Worm (Caenorhabditis elegans) whole organism, mixed stage, embryonic: ENCODE measurements around the gene R07B1.11.
A peak's percentile ranks its signal among the peaks of the same experiment; 100 is the strongest.

Experiments used
- M03D4.4 ChIP-seq: sonication (generic microtip); optimal IDR thresholded peaks from 2 replicates; lab custom pipeline; 2017; ENCODE audit warnings: mild to moderate bottlenecking, missing genetic modification characterization, missing compliant biosample characterization
- bed-3 ChIP-seq: fragments of 200-800 bp; sonication (Bioruptor generic); optimal IDR thresholded peaks from 3 replicates; lab custom pipeline; 2018; ENCODE audit warnings: mild to moderate bottlenecking, missing genetic modification characterization, moderate library complexity, missing compliant biosample characterization
- blmp-1 ChIP-seq: fragments of 150-350 bp; optimal IDR thresholded peaks from 2 replicates; lab custom pipeline; 2014; ENCODE audit warnings: missing biosample characterization, missing genetic modification characterization
- ceh-39 ChIP-seq: fragments of 150-350 bp; optimal IDR thresholded peaks from 2 replicates; lab custom pipeline; 2014; ENCODE audit warnings: missing biosample characterization, missing genetic modification characterization
- ceh-43 ChIP-seq: fragments of 200-800 bp; sonication (Bioruptor generic); optimal IDR thresholded peaks from 2 replicates; lab custom pipeline; 2018; ENCODE audit warnings: mild to moderate bottlenecking, missing genetic modification characterization, moderate library complexity, missing compliant biosample characterization
- ces-1 ChIP-seq: fragments of 150-350 bp; optimal IDR thresholded peaks from 2 replicates; lab custom pipeline; 2014; ENCODE audit warnings: missing biosample characterization, missing genetic modification reagents, missing genetic modification characterization
- cnd-1 ChIP-seq: fragments of 200-800 bp; sonication (Bioruptor generic); optimal IDR thresholded peaks from 2 replicates; lab custom pipeline; 2018; ENCODE audit warnings: mild to moderate bottlenecking, missing genetic modification characterization, missing compliant biosample characterization
- elt-1 ChIP-seq: sonication (generic microtip); optimal IDR thresholded peaks from 2 replicates; lab custom pipeline; 2017; ENCODE audit warnings: missing genetic modification characterization, mild to moderate bottlenecking, missing compliant biosample characterization, antibody characterized with exemption, moderate library complexity, borderline replicate concordance; ENCODE audit not compliant: insufficient read depth
- flh-1 ChIP-seq: fragments of 200-800 bp; sonication (Bioruptor generic); optimal IDR thresholded peaks from 2 replicates; lab custom pipeline; 2018; ENCODE audit warnings: mild to moderate bottlenecking, missing genetic modification characterization, moderate library complexity, missing compliant biosample characterization
- hlh-1 ChIP-seq: fragments of 150-350 bp; optimal IDR thresholded peaks from 2 replicates; lab custom pipeline; 2014; ENCODE audit warnings: missing biosample characterization, missing genetic modification reagents, missing genetic modification characterization
- lin-13 ChIP-seq: fragments of 150-350 bp; optimal IDR thresholded peaks from 2 replicates; lab custom pipeline; 2014; ENCODE audit warnings: missing biosample characterization, missing genetic modification characterization
- lsy-2 ChIP-seq: fragments of 150-350 bp; optimal IDR thresholded peaks from 2 replicates; lab custom pipeline; 2014; ENCODE audit warnings: missing biosample characterization, missing genetic modification characterization
- mab-5 ChIP-seq: fragments of 150-350 bp; optimal IDR thresholded peaks from 2 replicates; lab custom pipeline; 2014; ENCODE audit warnings: missing biosample characterization, missing genetic modification characterization
- mep-1 ChIP-seq: fragments of 150-350 bp; optimal IDR thresholded peaks from 2 replicates; lab custom pipeline; 2017; ENCODE audit warnings: missing biosample characterization, missing genetic modification reagents, missing genetic modification characterization, inconsistent platforms
- nhr-12 ChIP-seq: fragments of 150-350 bp; optimal IDR thresholded peaks from 2 replicates; lab custom pipeline; 2014; ENCODE audit warnings: missing biosample characterization, missing genetic modification characterization
- nhr-2 ChIP-seq: fragments of 150-350 bp; optimal IDR thresholded peaks from 2 replicates; lab custom pipeline; 2014; ENCODE audit warnings: missing biosample characterization, missing genetic modification characterization
- nhr-28 ChIP-seq: fragments of 150-350 bp; optimal IDR thresholded peaks from 2 replicates; lab custom pipeline; 2014; ENCODE audit warnings: missing biosample characterization, missing genetic modification characterization
- pha-4 ChIP-seq: fragments of 150-350 bp; optimal IDR thresholded peaks from 2 replicates; lab custom pipeline; 2018; ENCODE audit warnings: missing biosample characterization, missing genetic modification reagents, missing genetic modification characterization
- sem-2 ChIP-seq: fragments of 200-800 bp; sonication (Bioruptor generic); optimal IDR thresholded peaks from 2 replicates; lab custom pipeline; 2018; ENCODE audit warnings: mild to moderate bottlenecking, missing genetic modification characterization, missing compliant biosample characterization
- snpc-4 ChIP-seq: fragments of 150-350 bp; optimal IDR thresholded peaks from 2 replicates; lab custom pipeline; 2014; ENCODE audit warnings: missing biosample characterization, missing genetic modification characterization
- unc-120 ChIP-seq: sonication (generic microtip); optimal IDR thresholded peaks from 2 replicates; lab custom pipeline; 2017; ENCODE audit warnings: missing genetic modification characterization, missing compliant biosample characterization; ENCODE audit not compliant: poor library complexity, severe bottlenecking
- unc-39 ChIP-seq: fragments of 150-350 bp; optimal IDR thresholded peaks from 2 replicates; lab custom pipeline; 2014; ENCODE audit warnings: missing biosample characterization, missing genetic modification characterization
- unc-62 ChIP-seq: fragments of 150-350 bp; optimal IDR thresholded peaks from 2 replicates; lab custom pipeline; 2014; ENCODE audit warnings: missing biosample characterization, missing genetic modification reagents, missing genetic modification characterization
- zip-8 ChIP-seq: fragments of 150-350 bp; optimal IDR thresholded peaks from 2 replicates; lab custom pipeline; 2014; ENCODE audit warnings: missing biosample characterization, missing genetic modification characterization
- ztf-11 ChIP-seq: fragments of 150-350 bp; optimal IDR thresholded peaks from 2 replicates; lab custom pipeline; 2014; ENCODE audit warnings: missing biosample characterization, missing genetic modification characterization

R07B1.11 gene

ce11 chrX:9831215-9831614 is 25.5 kb upstream of the R07B1.11 start, which contains the start of gene rrc-1:
TSS of gene rrc-1 (minus strand) at chrX:9831288.
- no peak for TF ChIP-seq unc-62 (GFP tag; lab: Kevin White, UChicago)

ce11 chrX:9832370-9832769 is 24.3 kb upstream of the R07B1.11 start:
- TF ChIP-seq hlh-1 (tag; lab: Kevin White, UChicago): peak; percentile 92
- no peak for TF ChIP-seq unc-39 (tag; lab: Kevin White, UChicago)
- TF ChIP-seq pha-4 (tag; lab: Kevin White, UChicago): no peak
- no peak for TF ChIP-seq mep-1 (tag; lab: Kevin White, UChicago)
- TF ChIP-seq snpc-4 (tag; lab: Kevin White, UChicago): no peak
- peak; percentile 9 for TF ChIP-seq unc-62 (GFP tag; lab: Kevin White, UChicago)
- TF ChIP-seq sem-2: no peak
- TF ChIP-seq unc-120 (tag; lab: Kevin White, UChicago): peak; percentile 84

- TF ChIP-seq ceh-39 (tag; lab: Kevin White, UChicago): no peak
- TF ChIP-seq bed-3: no peak
- TF ChIP-seq ces-1 (GFP tag; lab: Kevin White, UChicago): peak; percentile 58
- TF ChIP-seq hlh-1 (tag; lab: Kevin White, UChicago): peak; percentile 16
- peak; percentile 44 for TF ChIP-seq unc-62 (GFP tag; lab: Kevin White, UChicago)
- no peak for TF ChIP-seq zip-8 (tag; lab: Kevin White, UChicago)
- TF ChIP-seq mep-1 (tag; lab: Kevin White, UChicago): peak; percentile 24
- peak; percentile 7 for TF ChIP-seq unc-120 (tag; lab: Kevin White, UChicago)
- no peak for TF ChIP-seq lin-13 (tag; lab: Kevin White, UChicago)
- TF ChIP-seq nhr-28: no peak
- no peak for TF ChIP-seq unc-39 (tag; lab: Kevin White, UChicago)
- no peak for TF ChIP-seq snpc-4 (tag; lab: Kevin White, UChicago)
Observed at ce11 chrX:9837989-9838541, 18.7 kb upstream of the R07B1.11 start, which contains the start of gene ipla-2. TSS of gene ipla-2 (minus strand) at chrX:9838039.

- TF ChIP-seq mab-5 (peak; percentile 50), M03D4.4 (tag; lab: Kevin White, UChicago) (no peak), blmp-1 (tag; lab: Kevin White, UChicago) (no peak), pha-4 (tag; lab: Kevin White, UChicago) (no peak), unc-62 (GFP tag; lab: Kevin White, UChicago) (peak; percentile 80)
Observed at ce11 chrX:9840864-9841263, 15.9 kb upstream of the R07B1.11 start.

ce11 chrX:9842102-9842501 is 14.6 kb upstream of the R07B1.11 start:
- TF ChIP-seq nhr-28: no peak
- no peak for TF ChIP-seq snpc-4 (tag; lab: Kevin White, UChicago)
- TF ChIP-seq ceh-43 (GFP tag; lab: Kevin White, UChicago): no peak
- peak; percentile 6 for TF ChIP-seq unc-120 (tag; lab: Kevin White, UChicago)
- peak; percentile 47 for TF ChIP-seq unc-62 (GFP tag; lab: Kevin White, UChicago)
- no peak for TF ChIP-seq M03D4.4 (tag; lab: Kevin White, UChicago)
- TF ChIP-seq lsy-2 (tag; lab: Kevin White, UChicago): no peak
- TF ChIP-seq hlh-1 (tag; lab: Kevin White, UChicago): peak; percentile 88

- TF ChIP-seq unc-62 (GFP tag; lab: Kevin White, UChicago): peak; percentile 69
- no peak for TF ChIP-seq nhr-2 (tag; lab: Kevin White, UChicago)
- TF ChIP-seq bed-3: no peak
- peak; percentile 59 for TF ChIP-seq hlh-1 (tag; lab: Kevin White, UChicago)
- TF ChIP-seq elt-1 (tag; lab: Kevin White, UChicago): no peak
- no peak for TF ChIP-seq nhr-12 (tag; lab: Kevin White, UChicago)
- no peak for TF ChIP-seq unc-39 (tag; lab: Kevin White, UChicago)
- TF ChIP-seq zip-8 (tag; lab: Kevin White, UChicago): no peak
- TF ChIP-seq blmp-1 (tag; lab: Kevin White, UChicago): no peak
- no peak for TF ChIP-seq flh-1 (GFP tag; lab: Kevin White, UChicago)
Observed at ce11 chrX:9843568-9843967, 13.2 kb upstream of the R07B1.11 start.

ce11 chrX:9845916-9846315 is 10.8 kb upstream of the R07B1.11 start:
- TF ChIP-seq hlh-1 (tag; lab: Kevin White, UChicago) (peak; percentile 9), ztf-11 (no peak), lsy-2 (tag; lab: Kevin White, UChicago) (peak; percentile 74), unc-62 (GFP tag; lab: Kevin White, UChicago) (peak; percentile 23), cnd-1 (tag; lab: Kevin White, UChicago) (no peak), nhr-28 (no peak)
